Fruit fly (Drosophila melanogaster): ENCODE data around the gene PIG-K.

Gene PIG-K

DNA sequence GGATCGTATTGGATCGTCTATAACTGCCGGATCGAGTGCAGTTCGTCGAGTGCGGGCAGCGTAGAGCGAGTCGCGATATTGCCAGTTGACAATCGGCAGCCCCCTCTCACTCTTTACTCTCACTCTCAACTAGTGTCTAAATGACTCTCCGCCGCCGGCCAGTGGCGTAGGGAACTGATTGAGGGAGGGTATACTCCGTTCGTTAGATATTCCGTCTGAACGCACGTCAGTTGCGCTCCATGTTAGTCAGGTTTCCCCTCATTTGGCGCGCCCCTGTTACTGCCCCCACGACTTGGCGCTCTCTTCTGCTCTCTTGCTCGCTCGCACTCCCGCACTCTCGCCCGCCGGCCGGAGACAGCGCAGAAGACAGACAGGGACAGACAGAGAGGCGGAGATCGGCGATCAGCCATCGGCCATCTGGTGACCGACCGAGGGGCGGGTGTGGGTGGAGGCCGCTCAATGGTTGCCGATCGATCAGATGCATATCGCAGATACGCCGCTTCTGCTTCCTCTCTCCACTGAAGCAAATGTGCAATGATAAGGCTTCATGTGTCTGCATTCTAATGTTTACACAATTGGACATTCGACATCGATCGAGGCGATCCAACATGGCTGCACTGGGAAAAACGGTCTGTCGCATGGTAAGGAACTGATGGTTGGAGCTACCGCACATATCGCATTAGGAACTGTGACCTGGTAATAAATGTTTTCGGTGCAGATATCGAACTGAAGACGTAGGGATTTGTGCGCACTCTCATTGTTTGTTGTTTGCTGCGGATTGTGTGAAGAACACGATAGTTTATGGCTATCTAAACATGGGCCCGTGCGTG, 41.1 kb upstream of the PIG-K start, which contains the start of gene moody (continued):
- TF ChIP-seq CG7839 (tag; optimal IDR thresholded peaks at IDR 0.05), result peak; percentile 96
- TF ChIP-seq MBD-R2 (GFP tag; IDR thresholded peaks at IDR 0.05), result peak; percentile 98
- peak; percentile 97 for TF ChIP-seq her (GFP tag; optimal IDR thresholded peaks at IDR 0.05)
- no peak for TF ChIP-seq CG16813 (GFP tag; IDR thresholded peaks at IDR 0.05; ENCODE audit: partially characterized antibody)
- TF ChIP-seq Dbx (GFP tag; IDR thresholded peaks at IDR 0.05), result peak; percentile 99
- peak; percentile 96 for TF ChIP-seq C15 (GFP tag; IDR thresholded peaks at IDR 0.05)
- TF ChIP-seq cwo (GFP tag; optimal IDR thresholded peaks at IDR 0.05), result peak; percentile 96
- peak; percentile 98 for TF ChIP-seq Ada2b (GFP tag; IDR thresholded peaks at IDR 0.05)
- peak; percentile 83 for TF ChIP-seq CG6254 (GFP tag; optimal IDR thresholded peaks at IDR 0.05)
- TF ChIP-seq hbn (GFP tag; IDR thresholded peaks at IDR 0.05; ENCODE audit: partially characterized antibody), result peak; percentile 48; the same call in 1 of the 2 replicates
- peak; percentile 95 for TF ChIP-seq Atf3 (GFP tag; optimal IDR thresholded peaks at IDR 0.05)
- 0 out of 3 replicates have a peak, but pooled peaks have one; percentile 27 for TF ChIP-seq Opbp (GFP tag; IDR thresholded peaks at IDR 0.05; ENCODE audit: partially characterized antibody)
- TF ChIP-seq CG6765 (GFP tag; optimal IDR thresholded peaks at IDR 0.05), result peak; percentile 98
- peak; percentile 93 for TF ChIP-seq CG2875 (GFP tag; optimal IDR thresholded peaks at IDR 0.05)
- TF ChIP-seq CG33557 (GFP tag; optimal IDR thresholded peaks at IDR 0.05), result peak; percentile 86
- TF ChIP-seq CG14667 (GFP tag; IDR thresholded peaks at IDR 0.05), result peak; percentile 98
- TF ChIP-seq CG1602 (GFP tag; optimal IDR thresholded peaks at IDR 0.05), result peak; percentile 93
- TF ChIP-seq lola (GFP tag; optimal IDR thresholded peaks at IDR 0.05), result peak in 1 of 3 experiments; percentile 82
- TF ChIP-seq ham (GFP tag; IDR thresholded peaks at IDR 0.05), result peak; percentile 92
- peak; percentile 64 for TF ChIP-seq CG30020 (tag; optimal IDR thresholded peaks at IDR 0.05)
- peak; percentile 95 to 98 for TF ChIP-seq Pdp1 (GFP tag; optimal IDR thresholded peaks at IDR 0.05)
- TF ChIP-seq Antp (GFP tag; optimal IDR thresholded peaks at IDR 0.05), result peak; percentile 99
- TF ChIP-seq sens (GFP tag), result peak; percentile 99
- TF ChIP-seq bigmax (GFP tag; optimal IDR thresholded peaks at IDR 0.05), result peak; percentile 62
- peak; percentile 96 for TF ChIP-seq CG31224 (GFP tag; IDR thresholded peaks at IDR 0.05)
- peak; percentile 97 for TF ChIP-seq Optix (GFP tag; IDR thresholded peaks at IDR 0.05)
- TF ChIP-seq Jarid2 (GFP tag; optimal IDR thresholded peaks at IDR 0.05), result peak; percentile 83
- no peak for TF ChIP-seq sc (optimal IDR thresholded peaks at IDR 0.05)
- TF ChIP-seq sc (GFP tag; optimal IDR thresholded peaks at IDR 0.05), result peak; percentile 83
- TF ChIP-seq vfl (GFP tag; optimal IDR thresholded peaks at IDR 0.05), result peak; percentile 97
- peak; percentile 98 for TF ChIP-seq CG1603 (tag; optimal IDR thresholded peaks at IDR 0.05)
- peak; percentile 99 for TF ChIP-seq CG34376 (GFP tag; optimal IDR thresholded peaks at IDR 0.05)
- no peak for TF ChIP-seq nerfin-2 (GFP tag; IDR thresholded peaks at IDR 0.05; ENCODE audit: partially characterized antibody)
- peak; percentile 96 for TF ChIP-seq Fer2 (tag; optimal IDR thresholded peaks at IDR 0.05)
- TF ChIP-seq luna (GFP tag; optimal IDR thresholded peaks at IDR 0.05), result peak; percentile 92
- no peak for TF ChIP-seq Doc3 (GFP tag; IDR thresholded peaks at IDR 0.05; ENCODE audit: partially characterized antibody)
- TF ChIP-seq CG3163 (GFP tag; optimal IDR thresholded peaks at IDR 0.05), result peak; percentile 90
- peak; percentile 92 for TF ChIP-seq ewg (GFP tag; optimal IDR thresholded peaks at IDR 0.05)
- TF ChIP-seq z (GFP tag; IDR thresholded peaks at IDR 0.05), result peak; percentile 86
- peak; percentile 98 for TF ChIP-seq CG7372 (GFP tag; IDR thresholded peaks at IDR 0.05)
- peak; percentile 86 for TF ChIP-seq CG12104 (GFP tag; optimal IDR thresholded peaks at IDR 0.05)
- TF ChIP-seq tap (tag; optimal IDR thresholded peaks at IDR 0.05), result peak; percentile 94
- TF ChIP-seq CG17612 (GFP tag; IDR thresholded peaks at IDR 0.05), result peak; percentile 97
- peak; percentile 79 for TF ChIP-seq CG4360 (GFP tag; IDR thresholded peaks at IDR 0.05)
- peak; percentile 6 for TF ChIP-seq stwl (tag; optimal IDR thresholded peaks at IDR 0.05)
- peak; percentile 98 for TF ChIP-seq dysf (GFP tag; IDR thresholded peaks at IDR 0.05)
- TF ChIP-seq Vsx1 (GFP tag; optimal IDR thresholded peaks at IDR 0.05), result peak; percentile 89
- TF ChIP-seq CG6791 (GFP tag; IDR thresholded peaks at IDR 0.05; ENCODE audit: partially characterized antibody), result no peak
